Worm (Caenorhabditis elegans) whole organism, young adult: Measurements from ENCODE around the gene F42C5.3.

Source experiments
- B0336.3 ChIP-seq: fragments of 200-800 bp; sonication (Bioruptor generic); IDR thresholded peaks from 2 replicates; pipeline ENCODE4 v1.3.6; 2022; ENCODE audit warnings: missing genetic modification characterization, missing compliant biosample characterization
- K11D2.4 ChIP-seq: fragments of 200-800 bp; sonication (Bioruptor generic); IDR thresholded peaks from 2 replicates; pipeline ENCODE4 v1.3.6; 2022; ENCODE audit warnings: missing genetic modification reagents, missing genetic modification characterization, missing compliant biosample characterization
- ama-1 ChIP-seq, 3 experiments: fragments of 150-350 bp in 1 of 3; sonication (generic microtip) in 2 of 3; optimal IDR thresholded peaks; 2 replicates each; lab custom pipeline; 2014 to 2018; ENCODE audit warnings: missing biosample characterization in 2 of 3, missing genetic modification characterization in 2 of 3, missing genetic modification reagents in 2 of 3
- ccch-3 ChIP-seq: fragments of 200-800 bp; sonication (Bioruptor generic); optimal IDR thresholded peaks from 2 replicates; lab custom pipeline; 2018; ENCODE audit warnings: mild to moderate bottlenecking, missing genetic modification characterization, missing compliant biosample characterization
- cebp-2 ChIP-seq: fragments of 200-800 bp; sonication (Bioruptor generic); IDR thresholded peaks from 2 replicates; pipeline ENCODE4 v1.3.6; 2022; ENCODE audit warnings: missing genetic modification characterization, missing compliant biosample characterization
- ceh-58 ChIP-seq: fragments of 200-800 bp; sonication (Bioruptor generic); IDR thresholded peaks from 2 replicates; pipeline ENCODE4 v1.3.6; 2022; ENCODE audit warnings: missing genetic modification characterization, missing compliant biosample characterization
- hmg-1.2 ChIP-seq: fragments of 200-800 bp; sonication (Bioruptor generic); IDR thresholded peaks from 2 replicates; pipeline ENCODE4 v1.3.6; 2022; ENCODE audit warnings: missing genetic modification reagents, missing genetic modification characterization, missing compliant biosample characterization
- hsf-1 ChIP-seq: fragments of 200-800 bp; sonication (Bioruptor generic); IDR thresholded peaks from 2 replicates; pipeline ENCODE4 v1.3.6; 2022; ENCODE audit warnings: missing genetic modification reagents, missing genetic modification characterization, missing compliant biosample characterization
- nhr-80 ChIP-seq: sonication (generic microtip); optimal IDR thresholded peaks from 2 replicates; lab custom pipeline; 2016; ENCODE audit warnings: missing genetic modification characterization, missing compliant biosample characterization
- unc-62 ChIP-seq: fragments of 150-350 bp; optimal IDR thresholded peaks from 2 replicates; lab custom pipeline; 2014; ENCODE audit warnings: missing biosample characterization, missing genetic modification reagents, missing genetic modification characterization

DNA sequence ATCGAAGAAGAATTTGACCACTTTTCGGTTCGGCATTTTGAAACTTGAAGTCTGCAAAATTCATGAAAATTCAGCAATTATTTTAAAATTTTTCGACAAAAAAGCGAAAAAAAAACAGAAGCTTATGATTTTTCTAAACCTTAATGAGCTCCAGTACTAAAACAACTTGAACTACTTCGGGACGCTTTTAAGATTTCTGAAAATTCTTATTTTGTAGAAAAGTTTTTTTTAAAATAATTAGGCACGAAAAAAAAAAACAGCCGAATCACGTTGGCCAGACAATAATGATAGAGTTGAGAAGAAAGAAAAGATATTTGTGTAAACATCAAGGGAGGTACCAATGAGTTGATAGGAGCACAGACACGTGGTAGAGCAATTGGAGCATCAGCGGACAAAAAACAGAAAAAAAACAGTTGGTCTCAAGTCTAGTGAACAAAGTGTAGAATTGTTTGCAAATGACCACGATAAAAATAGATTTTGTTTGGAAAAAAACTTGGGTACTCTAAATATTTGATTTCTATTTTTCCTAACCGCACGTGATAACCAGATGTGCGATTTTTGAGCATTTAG is 45.1 kb downstream of the F42C5.3 start, which contains the start of gene gstk-2:
- TF ChIP-seq K11D2.4 (GFP tag; lab: Robert Waterston, UW) (no peak), hsf-1 (no peak), unc-62 (GFP tag; lab: Kevin White, UChicago) (no peak), ama-1 (optimal IDR thresholded peaks at IDR 0.05; lab: Kevin White, UChicago) (no peak), ama-1 (GFP tag; optimal IDR thresholded peaks at IDR 0.05; lab: Kevin White, UChicago) (no peak), cebp-2 (no peak), hmg-1.2 (GFP tag; lab: Robert Waterston, UW) (no peak), ccch-3 (no peak), B0336.3 (GFP tag; lab: Robert Waterston, UW) (no peak), nhr-80 (tag; lab: Kevin White, UChicago) (no peak), ceh-58 (GFP tag; lab: Robert Waterston, UW) (no peak)
